Fruit fly (Drosophila melanogaster): Measurements from ENCODE around the gene CG42238.

DNA sequence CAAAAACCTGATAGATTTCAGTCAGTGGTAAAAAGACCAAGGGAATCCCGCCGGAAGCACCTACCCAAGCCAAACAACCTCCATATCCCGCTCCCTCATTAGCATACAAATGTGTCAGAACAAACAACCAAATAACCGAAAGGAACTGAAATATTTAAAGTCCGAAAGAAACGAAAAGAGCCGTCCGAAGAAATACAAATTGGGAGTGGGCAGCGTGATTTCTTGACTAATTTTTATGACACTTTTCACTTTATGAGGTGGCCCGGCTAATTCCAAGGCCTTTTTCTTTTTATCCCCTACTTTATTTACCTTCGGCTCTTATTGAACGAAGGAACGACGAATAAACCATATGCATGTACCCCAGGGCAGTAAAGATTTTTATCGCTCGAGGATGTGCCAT is 11.2 kb downstream of the CG42238 start:
- TF ChIP-seq h (GFP tag; optimal IDR thresholded peaks at IDR 0.05) (no peak), Jra (GFP tag; optimal IDR thresholded peaks at IDR 0.05) (no peak), Hr83 (GFP tag; optimal IDR thresholded peaks at IDR 0.05; ENCODE audit: poor library complexity, severe bottlenecking) (no peak), Sp1 (GFP tag; optimal IDR thresholded peaks at IDR 0.05) (no peak)
